Worm (Caenorhabditis elegans) whole organism, late embryonic: ENCODE results near the gene ndc-80.

Experiments
- F13H6.1 ChIP-seq: sonication (generic microtip); optimal IDR thresholded peaks from 2 replicates; lab custom pipeline; 2016; ENCODE audit warnings: missing genetic modification characterization, missing compliant biosample characterization
- K02D7.2 ChIP-seq: sonication (generic microtip); optimal IDR thresholded peaks from 2 replicates; lab custom pipeline; 2017; ENCODE audit warnings: mild to moderate bottlenecking, missing genetic modification characterization, missing compliant biosample characterization
- ama-1 ChIP-seq: fragments of 150-350 bp; optimal IDR thresholded peaks from 2 replicates; lab custom pipeline; 2014
- ceh-19 ChIP-seq: fragments of 200-800 bp; sonication (Bioruptor generic); optimal IDR thresholded peaks from 2 replicates; lab custom pipeline; 2018; ENCODE audit warnings: mild to moderate bottlenecking, missing genetic modification characterization, missing compliant biosample characterization
- dve-1 ChIP-seq: sonication (generic microtip); optimal IDR thresholded peaks from 2 replicates; lab custom pipeline; 2017; ENCODE audit warnings: antibody characterized with exemption, mild to moderate bottlenecking, missing genetic modification characterization, missing compliant biosample characterization
- hlh-6 ChIP-seq: sonication (generic microtip); optimal IDR thresholded peaks from 2 replicates; lab custom pipeline; 2016; ENCODE audit warnings: missing genotype, missing genetic modification characterization, missing compliant biosample characterization
- nhr-11 ChIP-seq: fragments of 150-350 bp; optimal IDR thresholded peaks from 2 replicates; lab custom pipeline; 2014; ENCODE audit warnings: missing biosample characterization, missing genetic modification characterization
- pag-3 ChIP-seq: sonication (generic microtip); optimal IDR thresholded peaks from 2 replicates; lab custom pipeline; 2016; ENCODE audit warnings: missing compliant biosample characterization, missing genetic modification characterization, borderline replicate concordance

DNA sequence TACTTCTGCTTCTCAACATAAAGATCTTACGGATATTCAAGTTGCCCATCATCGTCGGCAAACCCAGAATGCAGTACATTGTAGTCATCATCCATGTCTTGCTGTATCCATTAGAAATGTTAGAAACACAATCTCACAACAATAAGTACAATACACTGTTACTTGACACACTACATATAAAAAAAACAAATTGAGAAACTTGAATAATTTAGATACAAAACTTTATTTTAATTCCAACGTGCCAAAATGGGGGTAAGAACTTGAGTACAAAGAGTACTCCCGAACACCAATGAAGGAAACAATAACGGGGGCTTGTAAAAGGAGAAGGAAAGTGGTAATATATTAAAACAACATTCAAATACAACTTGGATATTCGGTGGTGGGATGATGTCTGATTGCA, 40.6 kb downstream of the ndc-80 start, which contains the start of gene ctf-18:
- TF ChIP-seq F13H6.1 (tag; lab: Kevin White, UChicago) (no peak), hlh-6 (tag; lab: Kevin White, UChicago) (no peak), K02D7.2 (tag; lab: Kevin White, UChicago) (no peak), dve-1 (no peak), ceh-19 (GFP tag; lab: Kevin White, UChicago) (no peak), pag-3 (tag; lab: Kevin White, UChicago) (no peak), nhr-11 (tag; lab: Kevin White, UChicago) (no peak), ama-1 (lab: Kevin White, UChicago) (no peak)
